Worm (Caenorhabditis elegans) whole organism, L2 larva: Measurements from ENCODE around the gene Y62H9A.7.

Experiments
- F13H6.1 ChIP-seq: sonication (generic microtip); optimal IDR thresholded peaks from 2 replicates; lab custom pipeline; 2016; ENCODE audit warnings: missing genetic modification characterization, missing compliant biosample characterization
- ama-1 ChIP-seq: fragments of 150-350 bp; optimal IDR thresholded peaks from 2 replicates; lab custom pipeline; 2018; ENCODE audit warnings: inconsistent platforms
- egl-27 ChIP-seq: sonication (generic microtip); optimal IDR thresholded peaks from 3 replicates; lab custom pipeline; 2017; ENCODE audit warnings: missing biosample characterization, missing genetic modification reagents, missing genetic modification characterization
- gmeb-1 ChIP-seq: fragments of 150-350 bp; optimal IDR thresholded peaks from 2 replicates; lab custom pipeline; 2014; ENCODE audit warnings: missing biosample characterization, missing genetic modification characterization
- nhr-10 ChIP-seq: sonication (generic microtip); optimal IDR thresholded peaks from 2 replicates; lab custom pipeline; 2017; ENCODE audit warnings: missing biosample characterization, missing genetic modification characterization
- nhr-23 ChIP-seq: fragments of 150-350 bp; optimal IDR thresholded peaks from 2 replicates; lab custom pipeline; 2014; ENCODE audit warnings: missing biosample characterization, missing genetic modification reagents, missing genetic modification characterization
- nhr-237 ChIP-seq: fragments of 150-350 bp; optimal IDR thresholded peaks from 2 replicates; lab custom pipeline; 2014; ENCODE audit warnings: missing biosample characterization, missing genetic modification characterization
- unc-39 ChIP-seq: fragments of 150-350 bp; optimal IDR thresholded peaks from 2 replicates; lab custom pipeline; 2014; ENCODE audit warnings: missing biosample characterization, missing genetic modification characterization

DNA sequence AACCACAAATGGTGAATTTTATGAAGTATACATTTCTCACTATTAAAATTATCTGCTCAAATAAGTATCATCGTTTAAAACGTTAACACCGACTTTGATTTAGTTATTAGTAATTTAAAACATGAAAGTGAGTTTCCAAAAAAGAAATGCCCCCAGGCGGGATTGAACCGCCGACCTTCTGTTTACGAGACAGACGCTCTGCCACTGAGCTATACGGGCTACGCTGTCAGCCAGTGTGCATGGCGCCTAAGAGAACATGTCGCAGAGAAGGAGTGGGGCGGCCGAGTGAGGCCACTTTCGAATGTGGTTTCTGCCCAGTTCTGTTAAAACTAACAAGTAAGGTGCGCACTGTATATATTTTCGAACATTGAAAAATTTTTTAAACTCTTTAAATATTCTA is 49.5 kb upstream of the Y62H9A.7 start:
- TF ChIP-seq egl-27 (tag; lab: Kevin White, UChicago) (peak; percentile 20), gmeb-1 (no peak), nhr-23 (tag; lab: Kevin White, UChicago) (no peak), nhr-10 (no peak), F13H6.1 (tag; lab: Kevin White, UChicago) (peak; percentile 30), ama-1 (lab: Kevin White, UChicago) (no peak), unc-39 (tag; lab: Kevin White, UChicago) (no peak), nhr-237 (tag; lab: Kevin White, UChicago) (no peak)
